Worm (Caenorhabditis elegans): ENCODE measurements around the gene Y12A6A.1.
A peak's percentile ranks its signal among the peaks of the same experiment; 100 is the strongest.

ce11 chrX:13590688-13591087, 30.8 kb downstream of the Y12A6A.1 start:
- TF ChIP-seq scrt-1 (GFP tag; IDR thresholded peaks at IDR 0.05) (no peak), aly-1 (tag; optimal IDR thresholded peaks at IDR 0.05) (peak; percentile 5), tbx-11 (GFP tag; IDR thresholded peaks at IDR 0.05) (no peak), ama-1 (optimal IDR thresholded peaks at IDR 0.05) (no peak), flt-1 (GFP tag; IDR thresholded peaks at IDR 0.05) (no peak), ceh-36 (tag; optimal IDR thresholded peaks at IDR 0.05) (no peak), hmg-4 (GFP tag; optimal IDR thresholded peaks at IDR 0.05) (no peak), hnd-1 (tag; optimal IDR thresholded peaks at IDR 0.05) (no peak), pes-1 (GFP tag; IDR thresholded peaks at IDR 0.05) (no peak), hmbx-1 (tag; optimal IDR thresholded peaks at IDR 0.05) (no peak), F13C5.2 (tag; optimal IDR thresholded peaks at IDR 0.05) (no peak), ets-7 (tag; optimal IDR thresholded peaks at IDR 0.05) (no peak), B0310.2 (tag; optimal IDR thresholded peaks at IDR 0.05) (no peak), ceh-13 (GFP tag; optimal IDR thresholded peaks at IDR 0.05) (no peak)
